Worm (Caenorhabditis elegans): ENCODE measurements around the gene ham-2.

DNA sequence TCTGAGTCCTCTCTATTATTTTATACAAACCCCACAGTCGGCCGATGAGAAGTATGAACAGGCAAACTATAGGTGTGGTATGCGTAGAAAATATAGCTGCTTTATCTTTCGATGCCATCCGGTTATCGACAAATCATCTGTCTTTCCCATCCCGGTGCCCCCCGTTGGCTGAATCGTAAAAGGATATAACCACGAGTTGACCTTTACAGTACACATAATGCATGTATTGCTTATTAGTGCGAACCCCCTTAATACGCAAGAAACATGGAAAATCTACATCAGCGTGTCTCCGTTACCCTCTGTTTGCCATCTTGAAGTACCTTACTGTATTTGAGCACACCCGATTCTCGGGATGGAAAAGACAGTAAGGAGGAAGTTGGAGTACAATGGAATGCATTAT is 5.6 kb upstream of the ham-2 start:
- TF ChIP-seq sea-2 (GFP tag; optimal IDR thresholded peaks at IDR 0.05) (no peak), snpc-4 (tag; optimal IDR thresholded peaks at IDR 0.05) (no peak), fkh-10 (GFP tag; optimal IDR thresholded peaks at IDR 0.05) (no peak)
